Worm (Caenorhabditis elegans) whole organism, mixed stage, embryonic: ENCODE results near the gene R52.4.

Source experiments
- bed-3 ChIP-seq: fragments of 200-800 bp; sonication (Bioruptor generic); optimal IDR thresholded peaks from 3 replicates; lab custom pipeline; 2018; ENCODE audit warnings: mild to moderate bottlenecking, missing genetic modification characterization, moderate library complexity, missing compliant biosample characterization
- blmp-1 ChIP-seq: fragments of 150-350 bp; optimal IDR thresholded peaks from 2 replicates; lab custom pipeline; 2014; ENCODE audit warnings: missing biosample characterization, missing genetic modification characterization
- ceh-83 ChIP-seq: fragments of 200-800 bp; sonication (Bioruptor generic); optimal IDR thresholded peaks from 2 replicates; lab custom pipeline; 2018; ENCODE audit warnings: mild to moderate bottlenecking, missing genetic modification characterization, missing compliant biosample characterization
- ces-1 ChIP-seq: fragments of 150-350 bp; optimal IDR thresholded peaks from 2 replicates; lab custom pipeline; 2014; ENCODE audit warnings: missing biosample characterization, missing genetic modification reagents, missing genetic modification characterization
- cnd-1 ChIP-seq: fragments of 200-800 bp; sonication (Bioruptor generic); optimal IDR thresholded peaks from 2 replicates; lab custom pipeline; 2018; ENCODE audit warnings: mild to moderate bottlenecking, missing genetic modification characterization, missing compliant biosample characterization
- drap-1 ChIP-seq: fragments of 200-800 bp; sonication (Bioruptor generic); optimal IDR thresholded peaks from 3 replicates; lab custom pipeline; 2018; ENCODE audit warnings: mild to moderate bottlenecking, missing genetic modification characterization, missing compliant biosample characterization
- elt-1 ChIP-seq: sonication (generic microtip); optimal IDR thresholded peaks from 2 replicates; lab custom pipeline; 2017; ENCODE audit warnings: missing genetic modification characterization, mild to moderate bottlenecking, missing compliant biosample characterization, antibody characterized with exemption, moderate library complexity, borderline replicate concordance; ENCODE audit not compliant: insufficient read depth
- elt-3 ChIP-seq: fragments of 150-350 bp; optimal IDR thresholded peaks from 2 replicates; lab custom pipeline; 2014; ENCODE audit warnings: missing biosample characterization, missing genetic modification characterization
- flh-1 ChIP-seq: fragments of 200-800 bp; sonication (Bioruptor generic); optimal IDR thresholded peaks from 2 replicates; lab custom pipeline; 2018; ENCODE audit warnings: mild to moderate bottlenecking, missing genetic modification characterization, moderate library complexity, missing compliant biosample characterization
- ham-2 ChIP-seq: fragments of 200-800 bp; sonication (Bioruptor generic); optimal IDR thresholded peaks from 2 replicates; lab custom pipeline; 2018; ENCODE audit warnings: mild to moderate bottlenecking, missing genetic modification characterization, missing compliant biosample characterization
- hlh-1 ChIP-seq: fragments of 150-350 bp; optimal IDR thresholded peaks from 2 replicates; lab custom pipeline; 2014; ENCODE audit warnings: missing biosample characterization, missing genetic modification reagents, missing genetic modification characterization
- lin-13 ChIP-seq: fragments of 150-350 bp; optimal IDR thresholded peaks from 2 replicates; lab custom pipeline; 2014; ENCODE audit warnings: missing biosample characterization, missing genetic modification characterization
- lin-32 ChIP-seq: fragments of 200-800 bp; sonication (Bioruptor generic); optimal IDR thresholded peaks from 2 replicates; lab custom pipeline; 2018; ENCODE audit warnings: mild to moderate bottlenecking, missing genetic modification characterization, missing compliant biosample characterization
- lsy-2 ChIP-seq: fragments of 150-350 bp; optimal IDR thresholded peaks from 2 replicates; lab custom pipeline; 2014; ENCODE audit warnings: missing biosample characterization, missing genetic modification characterization
- mab-5 ChIP-seq: fragments of 150-350 bp; optimal IDR thresholded peaks from 2 replicates; lab custom pipeline; 2014; ENCODE audit warnings: missing biosample characterization, missing genetic modification characterization
- mls-2 ChIP-seq: sonication (generic microtip); optimal IDR thresholded peaks from 2 replicates; lab custom pipeline; 2016; ENCODE audit warnings: mild to moderate bottlenecking, missing genetic modification characterization, moderate library complexity, missing compliant biosample characterization
- nhr-12 ChIP-seq: fragments of 150-350 bp; optimal IDR thresholded peaks from 2 replicates; lab custom pipeline; 2014; ENCODE audit warnings: missing biosample characterization, missing genetic modification characterization
- nhr-2 ChIP-seq: fragments of 150-350 bp; optimal IDR thresholded peaks from 2 replicates; lab custom pipeline; 2014; ENCODE audit warnings: missing biosample characterization, missing genetic modification characterization
- nhr-237 ChIP-seq: fragments of 150-350 bp; optimal IDR thresholded peaks from 2 replicates; lab custom pipeline; 2014; ENCODE audit warnings: missing biosample characterization, missing genetic modification characterization
- nhr-28 ChIP-seq: fragments of 150-350 bp; optimal IDR thresholded peaks from 2 replicates; lab custom pipeline; 2014; ENCODE audit warnings: missing biosample characterization, missing genetic modification characterization
- nhr-76 ChIP-seq: sonication (generic microtip); optimal IDR thresholded peaks from 2 replicates; lab custom pipeline; 2017; ENCODE audit warnings: missing biosample characterization, missing genetic modification characterization
- pha-4 ChIP-seq: fragments of 150-350 bp; optimal IDR thresholded peaks from 2 replicates; lab custom pipeline; 2018; ENCODE audit warnings: missing biosample characterization, missing genetic modification reagents, missing genetic modification characterization
- sem-2 ChIP-seq: fragments of 200-800 bp; sonication (Bioruptor generic); optimal IDR thresholded peaks from 2 replicates; lab custom pipeline; 2018; ENCODE audit warnings: mild to moderate bottlenecking, missing genetic modification characterization, missing compliant biosample characterization
- sptf-1 ChIP-seq: sonication (generic microtip); optimal IDR thresholded peaks from 2 replicates; lab custom pipeline; 2017; ENCODE audit warnings: mild to moderate bottlenecking, missing genetic modification characterization, moderate library complexity, missing compliant biosample characterization
- tbx-8 ChIP-seq: fragments of 200-800 bp; sonication (Bioruptor generic); optimal IDR thresholded peaks from 2 replicates; lab custom pipeline; 2018; ENCODE audit warnings: mild to moderate bottlenecking, missing genetic modification characterization, moderate library complexity, missing compliant biosample characterization
- unc-120 ChIP-seq: sonication (generic microtip); optimal IDR thresholded peaks from 2 replicates; lab custom pipeline; 2017; ENCODE audit warnings: missing genetic modification characterization, missing compliant biosample characterization; ENCODE audit not compliant: poor library complexity, severe bottlenecking
- unc-39 ChIP-seq: fragments of 150-350 bp; optimal IDR thresholded peaks from 2 replicates; lab custom pipeline; 2014; ENCODE audit warnings: missing biosample characterization, missing genetic modification characterization
- zip-8 ChIP-seq: fragments of 150-350 bp; optimal IDR thresholded peaks from 2 replicates; lab custom pipeline; 2014; ENCODE audit warnings: missing biosample characterization, missing genetic modification characterization
- ztf-11 ChIP-seq: fragments of 150-350 bp; optimal IDR thresholded peaks from 2 replicates; lab custom pipeline; 2014; ENCODE audit warnings: missing biosample characterization, missing genetic modification characterization

R52.4 gene

DNA sequence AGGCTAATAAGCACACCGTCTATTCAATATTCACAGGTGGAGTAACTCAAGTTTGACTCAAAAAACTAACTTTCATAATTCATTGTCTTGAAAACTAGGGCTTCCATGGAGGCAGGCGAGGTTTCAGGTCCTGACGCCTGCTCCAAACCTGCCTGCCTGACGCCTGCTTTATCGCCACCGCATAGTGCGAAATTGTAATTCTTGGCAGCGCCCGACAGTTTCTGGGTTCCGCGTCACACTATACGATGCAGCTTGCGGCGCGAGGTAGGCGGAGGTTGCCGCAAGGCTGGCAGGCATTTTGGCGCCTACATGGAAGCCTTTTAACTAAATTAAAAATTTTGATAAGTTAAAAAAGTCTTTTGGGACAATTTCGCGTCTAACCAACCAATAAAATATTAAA lies 21.0 kb downstream of the R52.4 start:
- TF ChIP-seq nhr-2 (tag; lab: Kevin White, UChicago), result no peak
- TF ChIP-seq tbx-8 (GFP tag; lab: Kevin White, UChicago), result no peak
- no peak for TF ChIP-seq bed-3 (GFP tag; lab: Kevin White, UChicago)
- no peak for TF ChIP-seq nhr-237
- TF ChIP-seq mls-2 (tag; lab: Kevin White, UChicago), result no peak
- TF ChIP-seq lsy-2, result no peak
- no peak for TF ChIP-seq elt-3 (tag; lab: Kevin White, UChicago)
- no peak for TF ChIP-seq zip-8 (tag; lab: Kevin White, UChicago)
- TF ChIP-seq ztf-11 (tag; lab: Kevin White, UChicago), result no peak
- TF ChIP-seq cnd-1 (tag; lab: Kevin White, UChicago), result no peak
- no peak for TF ChIP-seq pha-4 (tag; lab: Kevin White, UChicago)
- TF ChIP-seq drap-1 (GFP tag; lab: Kevin White, UChicago), result no peak
- TF ChIP-seq nhr-12 (tag; lab: Kevin White, UChicago), result no peak
- TF ChIP-seq sem-2 (GFP tag; lab: Kevin White, UChicago), result no peak
- TF ChIP-seq unc-120 (tag; lab: Kevin White, UChicago), result no peak
- no peak for TF ChIP-seq ces-1
- TF ChIP-seq blmp-1 (tag; lab: Kevin White, UChicago), result no peak
- no peak for TF ChIP-seq ceh-83 (GFP tag; lab: Kevin White, UChicago)
- TF ChIP-seq nhr-28 (tag; lab: Kevin White, UChicago), result no peak
- no peak for TF ChIP-seq mab-5

DNA sequence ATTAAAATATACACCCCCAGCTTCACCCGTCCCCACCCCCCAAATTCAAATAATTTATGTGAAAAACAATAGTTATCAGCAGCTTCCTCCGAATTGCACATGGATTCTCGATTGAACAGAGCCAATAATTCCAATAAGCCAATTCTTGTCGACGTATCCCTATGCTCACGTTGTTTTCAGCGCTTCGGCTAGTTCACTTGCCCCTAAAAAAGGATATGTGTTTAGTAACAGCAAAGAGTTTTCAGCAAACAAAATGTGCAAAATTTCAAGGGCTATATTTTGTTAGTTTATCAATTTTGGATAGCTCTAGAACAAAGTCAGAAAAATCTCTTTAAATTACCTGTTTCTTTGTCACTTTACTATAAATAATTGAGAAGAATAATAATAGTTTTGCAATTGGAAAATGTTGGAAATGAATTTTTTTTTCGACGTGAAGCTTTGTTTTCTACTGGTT lies 24.4 kb downstream of the R52.4 start, which contains the start of the genes T16A1.5 and fbxc-49:
T16A1.5 (minus strand) TSS at position 101 of the 454 bp plus-strand sequence.
fbxc-49 (plus strand) TSS at position 404 of the 454 bp plus-strand sequence.
- TF ChIP-seq sem-2 (GFP tag; lab: Kevin White, UChicago), result no peak
- TF ChIP-seq mls-2 (tag; lab: Kevin White, UChicago), result no peak
- no peak for TF ChIP-seq hlh-1
- TF ChIP-seq ham-2 (GFP tag; lab: Kevin White, UChicago), result no peak
- TF ChIP-seq lin-32 (GFP tag; lab: Kevin White, UChicago), result no peak
- TF ChIP-seq lin-13, result no peak
- TF ChIP-seq ztf-11 (tag; lab: Kevin White, UChicago), result no peak
- TF ChIP-seq unc-120 (tag; lab: Kevin White, UChicago), result no peak
- TF ChIP-seq cnd-1 (tag; lab: Kevin White, UChicago), result no peak
- no peak for TF ChIP-seq mab-5
- TF ChIP-seq zip-8 (tag; lab: Kevin White, UChicago), result no peak
- no peak for TF ChIP-seq bed-3 (GFP tag; lab: Kevin White, UChicago)
- no peak for TF ChIP-seq nhr-12 (tag; lab: Kevin White, UChicago)
- TF ChIP-seq nhr-76 (tag; lab: Kevin White, UChicago), result no peak
- TF ChIP-seq unc-39 (tag; lab: Kevin White, UChicago), result no peak
- no peak for TF ChIP-seq lsy-2
- TF ChIP-seq drap-1 (GFP tag; lab: Kevin White, UChicago), result no peak

DNA sequence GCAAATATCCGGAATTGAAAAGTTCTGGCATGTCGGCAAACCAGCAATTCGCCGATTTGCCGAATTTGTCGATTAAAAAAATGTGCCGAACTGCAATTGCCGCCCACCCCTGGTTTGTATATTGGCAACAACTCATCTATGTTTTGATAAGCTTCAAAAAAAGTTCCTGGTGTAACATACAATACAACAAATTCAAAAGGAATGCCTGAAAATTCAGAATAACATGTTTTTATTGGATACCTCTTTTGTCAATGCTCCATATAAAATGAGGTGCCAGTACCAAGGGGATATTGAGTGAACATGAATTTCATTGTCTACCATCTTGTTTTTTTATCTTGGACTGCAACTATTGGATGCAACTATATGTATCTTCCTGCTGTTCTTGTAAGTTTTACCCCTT lies 26.9 kb downstream of the R52.4 start, which contains the start of gene T16A1.4:
T16A1.4 (plus strand) TSS at position 301 of the 400 bp plus-strand sequence.
- TF ChIP-seq nhr-2 (tag; lab: Kevin White, UChicago) (no peak), unc-120 (tag; lab: Kevin White, UChicago) (no peak), cnd-1 (tag; lab: Kevin White, UChicago) (no peak), nhr-28 (tag; lab: Kevin White, UChicago) (no peak), hlh-1 (no peak), zip-8 (tag; lab: Kevin White, UChicago) (no peak), sptf-1 (tag; lab: Kevin White, UChicago) (no peak), nhr-76 (tag; lab: Kevin White, UChicago) (no peak), elt-1 (tag; lab: Kevin White, UChicago) (no peak), lsy-2 (no peak)

ce11 chrII:2080425-2080824 lies 27.8 kb downstream of the R52.4 start, which contains the start of gene F07E5.9:
Gene F07E5.9, minus strand, starts transcription at chrII:2080525.
- TF ChIP-seq ztf-11 (tag; lab: Kevin White, UChicago) (no peak), drap-1 (GFP tag; lab: Kevin White, UChicago) (no peak), nhr-28 (tag; lab: Kevin White, UChicago) (no peak), flh-1 (no peak), nhr-12 (tag; lab: Kevin White, UChicago) (no peak), sem-2 (GFP tag; lab: Kevin White, UChicago) (no peak), hlh-1 (no peak), sptf-1 (tag; lab: Kevin White, UChicago) (no peak), nhr-2 (tag; lab: Kevin White, UChicago) (no peak)
